Worm (Caenorhabditis elegans) whole organism, early embryonic: ENCODE results near the gene C49F5.3.

ENCODE experiments used
- F13C5.2 ChIP-seq: sonication (generic microtip); optimal IDR thresholded peaks from 2 replicates; lab custom pipeline; 2017; ENCODE audit warnings: mild to moderate bottlenecking, missing genetic modification characterization, inconsistent platforms, missing compliant biosample characterization
- aly-1 ChIP-seq: sonication (generic microtip); optimal IDR thresholded peaks from 2 replicates; lab custom pipeline; 2016; ENCODE audit warnings: missing genetic modification characterization, missing compliant biosample characterization
- ama-1 ChIP-seq: fragments of 150-350 bp; optimal IDR thresholded peaks from 2 replicates; lab custom pipeline; 2014
- ceh-36 ChIP-seq: sonication (generic microtip); optimal IDR thresholded peaks from 2 replicates; lab custom pipeline; 2016; ENCODE audit warnings: missing genetic modification characterization, inconsistent platforms, missing compliant biosample characterization
- ets-7 ChIP-seq: sonication (generic microtip); optimal IDR thresholded peaks from 2 replicates; lab custom pipeline; 2016; ENCODE audit warnings: missing genotype, missing genetic modification characterization, missing compliant biosample characterization
- hmbx-1 ChIP-seq: sonication (generic microtip); optimal IDR thresholded peaks from 2 replicates; lab custom pipeline; 2016; ENCODE audit warnings: mild to moderate bottlenecking, missing genetic modification characterization, missing compliant biosample characterization
- hmg-4 ChIP-seq: fragments of 200-800 bp; sonication (Bioruptor generic); optimal IDR thresholded peaks from 2 replicates; lab custom pipeline; 2018; ENCODE audit warnings: mild to moderate bottlenecking, missing genetic modification characterization, missing compliant biosample characterization
- hnd-1 ChIP-seq: sonication (generic microtip); optimal IDR thresholded peaks from 2 replicates; lab custom pipeline; 2016; ENCODE audit warnings: missing genetic modification characterization, missing compliant biosample characterization
- pes-1 ChIP-seq: fragments of 200-800 bp; sonication (Bioruptor generic); IDR thresholded peaks from 2 replicates; pipeline ENCODE4 v1.3.6; 2022; ENCODE audit warnings: missing genetic modification reagents, missing genetic modification characterization, missing compliant biosample characterization
- tbx-37 ChIP-seq: fragments of 200-800 bp; sonication (Bioruptor generic); conservative IDR thresholded peaks from 2 replicates; pipeline ENCODE4 v1.3.6; 2022; ENCODE audit warnings: missing genetic modification reagents, missing genetic modification characterization, missing compliant biosample characterization

ce11 chrX:11992246-11992645 is 8.8 kb upstream of the C49F5.3 start:
- TF ChIP-seq hmg-4 = no peak
- TF ChIP-seq F13C5.2 = no peak
- TF ChIP-seq ama-1 (lab: Kevin White, UChicago) = no peak
- TF ChIP-seq tbx-37 (GFP tag; lab: Robert Waterston, UW) = no peak
- TF ChIP-seq ceh-36 = no peak
- TF ChIP-seq hnd-1 (tag; lab: Kevin White, UChicago) = no peak
- no peak for TF ChIP-seq ets-7 (tag; lab: Kevin White, UChicago)
- no peak for TF ChIP-seq pes-1
- TF ChIP-seq aly-1 (tag; lab: Kevin White, UChicago) = no peak
- no peak for TF ChIP-seq hmbx-1 (tag; lab: Kevin White, UChicago)
